Fruit fly (Drosophila melanogaster): ENCODE results near the gene CG14300.

Gene CG14300

dm6 chr3R:18669812-18670211 is 23.7 kb downstream of the CG14300 start:
- TF ChIP-seq rn (GFP tag; IDR thresholded peaks at IDR 0.05) = 0 out of 2 replicates have a peak, but pooled peaks have one; percentile 18
- TF ChIP-seq gl (tag; optimal IDR thresholded peaks at IDR 0.05) = peak; percentile 24
- peak; percentile 48 for TF ChIP-seq Pif1B (GFP tag; optimal IDR thresholded peaks at IDR 0.05)
- peak; percentile 76 for TF ChIP-seq CG15710 (tag; optimal IDR thresholded peaks at IDR 0.05)
- TF ChIP-seq CG4496 (GFP tag; IDR thresholded peaks at IDR 0.05) = peak; percentile 85
- TF ChIP-seq CG13204 (GFP tag; optimal IDR thresholded peaks at IDR 0.05) = no peak
- peak; percentile 63 for TF ChIP-seq CG34367 (tag; optimal IDR thresholded peaks at IDR 0.05)
- peak; percentile 57; the same call in 1 of the 3 replicates for TF ChIP-seq fd96Ca (GFP tag; IDR thresholded peaks at IDR 0.05)
- no peak for TF ChIP-seq CG14655 (GFP tag; optimal IDR thresholded peaks at IDR 0.05)
- TF ChIP-seq D1 (tag; optimal IDR thresholded peaks at IDR 0.05) = no peak
- peak; percentile 78 for TF ChIP-seq CG32121 (GFP tag; IDR thresholded peaks at IDR 0.05)
- peak; percentile 66 for TF ChIP-seq CG9948 (tag; optimal IDR thresholded peaks at IDR 0.05)
- TF ChIP-seq CG8159 (tag; optimal IDR thresholded peaks at IDR 0.05) = peak; percentile 73
- TF ChIP-seq Pif1A (GFP tag; optimal IDR thresholded peaks at IDR 0.05) = peak; percentile 71
- TF ChIP-seq Snoo (tag; optimal IDR thresholded peaks at IDR 0.05) = peak; percentile 37
- peak; percentile 70 for TF ChIP-seq CG17806 (tag; optimal IDR thresholded peaks at IDR 0.05)
- no peak; the same call in none of the 2 replicates for TF ChIP-seq CG12605 (GFP tag; IDR thresholded peaks at IDR 0.05)
- TF ChIP-seq CG10348 (GFP tag; IDR thresholded peaks at IDR 0.05) = 0 out of 2 replicates have a peak, but pooled peaks have one; percentile 28
- peak; percentile 78 for TF ChIP-seq CG8301 (tag; optimal IDR thresholded peaks at IDR 0.05)

dm6 chr3R:18669152-18669551 is 24.4 kb downstream of the CG14300 start, which contains the start of gene CG7702:
Gene CG7702 (plus strand): TSS chr3R:18669390.
- peak; percentile 27; the same call in 1 of the 2 replicates for TF ChIP-seq Ets98B (GFP tag; IDR thresholded peaks at IDR 0.05)
- no peak for TF ChIP-seq gl (tag; optimal IDR thresholded peaks at IDR 0.05)
- no peak for TF ChIP-seq CG9948 (tag; optimal IDR thresholded peaks at IDR 0.05)
- no peak for TF ChIP-seq CG14655 (GFP tag; optimal IDR thresholded peaks at IDR 0.05)
- TF ChIP-seq CG13204 (GFP tag; optimal IDR thresholded peaks at IDR 0.05) = no peak
- peak; percentile 57; the same call in 1 of the 3 replicates for TF ChIP-seq CG4496 (GFP tag; IDR thresholded peaks at IDR 0.05)
- TF ChIP-seq EcR (GFP tag; optimal IDR thresholded peaks at IDR 0.05) = peak; percentile 73
- no peak for TF ChIP-seq Pif1B (GFP tag; optimal IDR thresholded peaks at IDR 0.05)

dm6 chr3R:18667659-18668248 is 25.8 kb downstream of the CG14300 start, which contains the start of gene CG31229:
Gene CG31229 (plus strand): TSS chr3R:18667852.
- TF ChIP-seq CG8159 (tag; optimal IDR thresholded peaks at IDR 0.05) (no peak), Ets98B (GFP tag; IDR thresholded peaks at IDR 0.05) (no peak), EcR (GFP tag; optimal IDR thresholded peaks at IDR 0.05) (peak; percentile 67), CG4496 (GFP tag; IDR thresholded peaks at IDR 0.05) (no peak), CG15710 (tag; optimal IDR thresholded peaks at IDR 0.05) (no peak)

dm6 chr3R:18665061-18665460 is 28.4 kb downstream of the CG14300 start, which contains the start of gene CG31231:
Gene CG31231 (plus strand): TSS chr3R:18665361.
- TF ChIP-seq D1 (tag; optimal IDR thresholded peaks at IDR 0.05) (no peak), CG12605 (GFP tag; IDR thresholded peaks at IDR 0.05) (no peak)

dm6 chr3R:18663525-18663924 is 30.0 kb downstream of the CG14300 start, which contains the start of the genes Cpsf73 and Gos28:
Gene Cpsf73 (minus strand): TSS chr3R:18663552.
Gene Gos28 (plus strand): TSS chr3R:18663738.
- TF ChIP-seq Ets98B (GFP tag; IDR thresholded peaks at IDR 0.05) (no peak), Snoo (tag; optimal IDR thresholded peaks at IDR 0.05) (no peak), CG32121 (GFP tag; IDR thresholded peaks at IDR 0.05) (no peak), D1 (tag; optimal IDR thresholded peaks at IDR 0.05) (no peak), CG17806 (tag; optimal IDR thresholded peaks at IDR 0.05) (no peak), CG9948 (tag; optimal IDR thresholded peaks at IDR 0.05) (no peak), CG34367 (tag; optimal IDR thresholded peaks at IDR 0.05) (no peak), Pif1B (GFP tag; optimal IDR thresholded peaks at IDR 0.05) (no peak), CG8301 (tag; optimal IDR thresholded peaks at IDR 0.05) (no peak), gl (tag; optimal IDR thresholded peaks at IDR 0.05) (no peak), EcR (GFP tag; optimal IDR thresholded peaks at IDR 0.05) (peak; percentile 40), CG10348 (GFP tag; IDR thresholded peaks at IDR 0.05) (no peak), CG12605 (GFP tag; IDR thresholded peaks at IDR 0.05) (no peak), CG15710 (tag; optimal IDR thresholded peaks at IDR 0.05) (peak; percentile 3), CG14655 (GFP tag; optimal IDR thresholded peaks at IDR 0.05) (no peak), CG8159 (tag; optimal IDR thresholded peaks at IDR 0.05) (no peak), Pif1A (GFP tag; optimal IDR thresholded peaks at IDR 0.05) (no peak), CG13204 (GFP tag; optimal IDR thresholded peaks at IDR 0.05) (no peak), CG4496 (GFP tag; IDR thresholded peaks at IDR 0.05) (0 out of 3 replicates have a peak, but pooled peaks have one; percentile 30)

- no peak for TF ChIP-seq CG13204 (GFP tag; optimal IDR thresholded peaks at IDR 0.05)
- TF ChIP-seq gl (tag; optimal IDR thresholded peaks at IDR 0.05) = peak; percentile 2
- no peak for TF ChIP-seq fd96Ca (GFP tag; IDR thresholded peaks at IDR 0.05)
- TF ChIP-seq CG4496 (GFP tag; IDR thresholded peaks at IDR 0.05) = peak; percentile 83
- TF ChIP-seq EcR (GFP tag; optimal IDR thresholded peaks at IDR 0.05) = peak; percentile 84
- TF ChIP-seq CG8301 (tag; optimal IDR thresholded peaks at IDR 0.05) = peak; percentile 65
- no peak for TF ChIP-seq CG12605 (GFP tag; IDR thresholded peaks at IDR 0.05)
- no peak for TF ChIP-seq CG14655 (GFP tag; optimal IDR thresholded peaks at IDR 0.05)
- TF ChIP-seq CG15710 (tag; optimal IDR thresholded peaks at IDR 0.05) = peak; percentile 77
- peak; percentile 76 for TF ChIP-seq CG32121 (GFP tag; IDR thresholded peaks at IDR 0.05)
- TF ChIP-seq Pif1A (GFP tag; optimal IDR thresholded peaks at IDR 0.05) = no peak
- peak; percentile 76 for TF ChIP-seq CG17806 (tag; optimal IDR thresholded peaks at IDR 0.05)
- TF ChIP-seq CG8159 (tag; optimal IDR thresholded peaks at IDR 0.05) = peak; percentile 75
- peak; percentile 57 for TF ChIP-seq CG34367 (tag; optimal IDR thresholded peaks at IDR 0.05)
- TF ChIP-seq Snoo (tag; optimal IDR thresholded peaks at IDR 0.05) = peak; percentile 71
- TF ChIP-seq rn (GFP tag; IDR thresholded peaks at IDR 0.05) = peak; percentile 54; the same call in 1 of the 2 replicates
- TF ChIP-seq D1 (tag; optimal IDR thresholded peaks at IDR 0.05) = no peak
- TF ChIP-seq CG10348 (GFP tag; IDR thresholded peaks at IDR 0.05) = peak; percentile 50; the same call in 1 of the 2 replicates
- peak; percentile 76 for TF ChIP-seq Ets98B (GFP tag; IDR thresholded peaks at IDR 0.05)
- TF ChIP-seq CG9948 (tag; optimal IDR thresholded peaks at IDR 0.05) = peak; percentile 61
- TF ChIP-seq Pif1B (GFP tag; optimal IDR thresholded peaks at IDR 0.05) = no peak
Measured at dm6 chr3R:18658945-18659642, 34.4 kb downstream of the CG14300 start, which contains the start of the genes CG31224 and CstF64. Gene CG31224 (minus strand): TSS chr3R:18659309. Gene CstF64 (plus strand): TSS chr3R:18659618.

All from whole organism, pupa.